Fruit fly (Drosophila melanogaster): ENCODE data around the gene nes.

The nes gene

dm6 chr3L:19263480-19264140 is 3.1 kb upstream of the nes start, which contains the start of the genes CG42374 and Mettl5 (continued):
- no peak for TF ChIP-seq CG15011 (GFP tag; optimal IDR thresholded peaks at IDR 0.05)
- TF ChIP-seq tx (GFP tag; optimal IDR thresholded peaks at IDR 0.05) = no peak
- TF ChIP-seq ttk (GFP tag; IDR thresholded peaks at IDR 0.05) = no peak
- no peak for TF ChIP-seq crol (GFP tag; IDR thresholded peaks at IDR 0.05)
- peak; percentile 7 for TF ChIP-seq chn (GFP tag; optimal IDR thresholded peaks at IDR 0.05)
- TF ChIP-seq br (optimal IDR thresholded peaks at IDR 0.05) = no peak
- 0 out of 2 replicates have a peak, but pooled peaks have one; percentile 4 for TF ChIP-seq onecut (GFP tag; IDR thresholded peaks at IDR 0.05)
- TF ChIP-seq CG17361 (GFP tag; IDR thresholded peaks at IDR 0.05) = no peak
- TF ChIP-seq esg (GFP tag; conservative IDR thresholded peaks at IDR 0.05) = peak; percentile 37
- TF ChIP-seq psq (GFP tag; optimal IDR thresholded peaks at IDR 0.05) = no peak
- no peak for TF ChIP-seq sim (GFP tag; IDR thresholded peaks at IDR 0.05)
- no peak for TF ChIP-seq CG4820 (GFP tag; optimal IDR thresholded peaks at IDR 0.05)
- no peak for TF ChIP-seq CG42726 (GFP tag; IDR thresholded peaks at IDR 0.05; ENCODE audit: partially characterized antibody)
- TF ChIP-seq CG17612 (GFP tag; IDR thresholded peaks at IDR 0.05) = no peak
- TF ChIP-seq rib (GFP tag; IDR thresholded peaks at IDR 0.05) = no peak
- TF ChIP-seq CG6254 (GFP tag; optimal IDR thresholded peaks at IDR 0.05) = peak; percentile 31
- TF ChIP-seq aop (GFP tag; IDR thresholded peaks at IDR 0.05) = no peak
- TF ChIP-seq bowl (GFP tag; IDR thresholded peaks at IDR 0.05) = no peak
- peak; percentile 30; the same call in 1 of the 2 replicates for TF ChIP-seq E2f2 (GFP tag; IDR thresholded peaks at IDR 0.05)
- no peak for TF ChIP-seq fd102C (GFP tag; optimal IDR thresholded peaks at IDR 0.05)
- TF ChIP-seq trh (GFP tag; optimal IDR thresholded peaks at IDR 0.05) = no peak
- no peak for TF ChIP-seq CG8478 (optimal IDR thresholded peaks at IDR 0.05)
- no peak for TF ChIP-seq fd64A (GFP tag; optimal IDR thresholded peaks at IDR 0.05)
- TF ChIP-seq croc (GFP tag; conservative IDR thresholded peaks at IDR 0.05) = no peak
- TF ChIP-seq Mad (GFP tag; optimal IDR thresholded peaks at IDR 0.05) = no peak
- no peak for TF ChIP-seq CG15601 (tag; optimal IDR thresholded peaks at IDR 0.05)
- no peak for TF ChIP-seq nom (GFP tag; optimal IDR thresholded peaks at IDR 0.05)
- peak; percentile 21 for TF ChIP-seq Hr3 (GFP tag; optimal IDR thresholded peaks at IDR 0.05)
- TF ChIP-seq CG9932 (GFP tag; IDR thresholded peaks at IDR 0.05) = 0 out of 2 replicates have a peak, but pooled peaks have one; percentile 18
- no peak for TF ChIP-seq NC2α (GFP tag; optimal IDR thresholded peaks at IDR 0.05)
- no peak for TF ChIP-seq dm (GFP tag; optimal IDR thresholded peaks at IDR 0.05)
- TF ChIP-seq lola (GFP tag; optimal IDR thresholded peaks at IDR 0.05) = peak in 1 of 3 experiments; percentile 6
- no peak for TF ChIP-seq CG9215 (GFP tag; IDR thresholded peaks at IDR 0.05)
- TF ChIP-seq CG11247 (GFP tag; IDR thresholded peaks at IDR 0.05) = no peak
- no peak for TF ChIP-seq Six4 (GFP tag; optimal IDR thresholded peaks at IDR 0.05)
- TF ChIP-seq CG12391 (tag; optimal IDR thresholded peaks at IDR 0.05) = peak; percentile 20
- TF ChIP-seq CG33557 (GFP tag; optimal IDR thresholded peaks at IDR 0.05) = no peak
- no peak for TF ChIP-seq CG16779 (GFP tag; IDR thresholded peaks at IDR 0.05)
- TF ChIP-seq CG5953 (GFP tag; IDR thresholded peaks at IDR 0.05) = 0 out of 2 replicates have a peak, but pooled peaks have one; percentile 1
- no peak for TF ChIP-seq sima (GFP tag; optimal IDR thresholded peaks at IDR 0.05)
- TF ChIP-seq zen (tag; optimal IDR thresholded peaks at IDR 0.05) = no peak
- TF ChIP-seq Antp (GFP tag; optimal IDR thresholded peaks at IDR 0.05) = no peak
- peak; percentile 61 for TF ChIP-seq Atf6 (GFP tag; IDR thresholded peaks at IDR 0.05)
- peak; percentile 9; the same call in 1 of the 2 replicates for TF ChIP-seq Taf1 (GFP tag; IDR thresholded peaks at IDR 0.05)
- no peak for TF ChIP-seq BEAF-32 (GFP tag; optimal IDR thresholded peaks at IDR 0.05)
- TF ChIP-seq prd (optimal IDR thresholded peaks at IDR 0.05) = no peak
- peak; percentile 44; the same call in 1 of the 3 replicates for TF ChIP-seq prd (GFP tag; IDR thresholded peaks at IDR 0.05)
- no peak for TF ChIP-seq ERR (GFP tag; optimal IDR thresholded peaks at IDR 0.05)
- no peak for TF ChIP-seq gsb-n (tag; optimal IDR thresholded peaks at IDR 0.05)
- peak; percentile 44 for TF ChIP-seq az2 (GFP tag; optimal IDR thresholded peaks at IDR 0.05)
- TF ChIP-seq pan (optimal IDR thresholded peaks at IDR 0.05) = no peak
- TF ChIP-seq pan (GFP tag; optimal IDR thresholded peaks at IDR 0.05 in 1 of 2, IDR thresholded peaks at IDR 0.05 in 1 of 2) = peak in 1 of 2 experiments; percentile 71

Data from whole organism, embryonic.